Worm (Caenorhabditis elegans) whole organism, mixed stage, embryonic: ENCODE results near the gene M02B7.7.

Experiments
- ces-1 ChIP-seq: fragments of 150-350 bp; optimal IDR thresholded peaks from 2 replicates; lab custom pipeline; 2014; ENCODE audit warnings: missing biosample characterization, missing genetic modification reagents, missing genetic modification characterization
- cnd-1 ChIP-seq: fragments of 200-800 bp; sonication (Bioruptor generic); optimal IDR thresholded peaks from 2 replicates; lab custom pipeline; 2018; ENCODE audit warnings: mild to moderate bottlenecking, missing genetic modification characterization, missing compliant biosample characterization
- nhr-12 ChIP-seq: fragments of 150-350 bp; optimal IDR thresholded peaks from 2 replicates; lab custom pipeline; 2014; ENCODE audit warnings: missing biosample characterization, missing genetic modification characterization
- snpc-4 ChIP-seq: fragments of 150-350 bp; optimal IDR thresholded peaks from 2 replicates; lab custom pipeline; 2014; ENCODE audit warnings: missing biosample characterization, missing genetic modification characterization
- unc-39 ChIP-seq: fragments of 150-350 bp; optimal IDR thresholded peaks from 2 replicates; lab custom pipeline; 2014; ENCODE audit warnings: missing biosample characterization, missing genetic modification characterization
- unc-62 ChIP-seq: fragments of 150-350 bp; optimal IDR thresholded peaks from 2 replicates; lab custom pipeline; 2014; ENCODE audit warnings: missing biosample characterization, missing genetic modification reagents, missing genetic modification characterization
- zip-8 ChIP-seq: fragments of 150-350 bp; optimal IDR thresholded peaks from 2 replicates; lab custom pipeline; 2014; ENCODE audit warnings: missing biosample characterization, missing genetic modification characterization
- ztf-11 ChIP-seq: fragments of 150-350 bp; optimal IDR thresholded peaks from 2 replicates; lab custom pipeline; 2014; ENCODE audit warnings: missing biosample characterization, missing genetic modification characterization

DNA sequence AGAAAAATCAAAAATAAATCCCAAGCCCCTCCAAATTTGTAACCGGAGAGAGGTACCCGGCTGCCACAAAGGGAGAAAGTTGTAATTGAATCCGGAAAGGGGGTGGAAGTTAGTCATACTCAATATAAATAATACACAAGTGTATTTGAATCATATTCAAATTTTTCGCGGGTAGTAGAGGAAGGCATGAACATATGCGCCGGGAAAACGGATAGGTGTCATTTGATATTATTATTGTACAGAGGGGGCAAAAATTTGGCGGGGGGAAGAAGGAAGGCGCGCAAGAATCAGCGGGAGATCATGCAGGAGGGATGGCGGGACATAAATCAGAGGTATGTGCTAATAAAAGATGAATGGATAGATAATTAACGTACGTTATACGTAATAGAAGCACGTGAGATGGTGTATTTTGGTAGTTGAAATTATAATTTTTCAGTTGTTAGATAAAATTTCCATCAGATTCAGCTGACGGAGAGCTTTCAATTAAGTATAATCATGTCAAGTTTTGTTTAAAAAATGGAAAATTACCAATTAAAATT is 19.7 kb upstream of the M02B7.7 start, which contains the start of gene F28F9.3:
- TF ChIP-seq snpc-4 (tag; lab: Kevin White, UChicago), result no peak
- TF ChIP-seq ztf-11 (tag; lab: Kevin White, UChicago), result no peak
- TF ChIP-seq cnd-1 (tag; lab: Kevin White, UChicago), result no peak
- no peak for TF ChIP-seq nhr-12 (tag; lab: Kevin White, UChicago)
- TF ChIP-seq unc-62 (GFP tag; lab: Kevin White, UChicago), result no peak
- no peak for TF ChIP-seq ces-1 (GFP tag; lab: Kevin White, UChicago)
- no peak for TF ChIP-seq zip-8 (tag; lab: Kevin White, UChicago)
- TF ChIP-seq unc-39 (tag; lab: Kevin White, UChicago), result no peak
